Worm (Caenorhabditis elegans) whole organism, late embryonic: ENCODE measurements around the gene mcm-7.

Source experiments
- C38D4.7 ChIP-seq: fragments of 200-800 bp; sonication (Bioruptor generic); optimal IDR thresholded peaks from 2 replicates; lab custom pipeline; 2018; ENCODE audit warnings: mild to moderate bottlenecking, missing genetic modification characterization, moderate library complexity, missing compliant biosample characterization
- F13H6.1 ChIP-seq: sonication (generic microtip); optimal IDR thresholded peaks from 2 replicates; lab custom pipeline; 2016; ENCODE audit warnings: missing genetic modification characterization, missing compliant biosample characterization
- K09A11.1 ChIP-seq: sonication (generic microtip); optimal IDR thresholded peaks from 2 replicates; lab custom pipeline; 2017; ENCODE audit warnings: antibody characterized with exemption, mild to moderate bottlenecking, missing genetic modification characterization, missing compliant biosample characterization; ENCODE audit not compliant: insufficient read depth
- Y22D7AL.16 ChIP-seq: sonication (generic microtip); optimal IDR thresholded peaks from 2 replicates; lab custom pipeline; 2016; ENCODE audit warnings: missing genetic modification characterization, missing compliant biosample characterization
- ama-1 ChIP-seq: fragments of 150-350 bp; optimal IDR thresholded peaks from 2 replicates; lab custom pipeline; 2014
- ceh-18 ChIP-seq: sonication (generic microtip); optimal IDR thresholded peaks from 2 replicates; lab custom pipeline; 2016; ENCODE audit warnings: missing genetic modification characterization, missing compliant biosample characterization
- ceh-19 ChIP-seq: fragments of 200-800 bp; sonication (Bioruptor generic); optimal IDR thresholded peaks from 2 replicates; lab custom pipeline; 2018; ENCODE audit warnings: mild to moderate bottlenecking, missing genetic modification characterization, missing compliant biosample characterization
- ceh-24 ChIP-seq: sonication (generic microtip); optimal IDR thresholded peaks from 2 replicates; lab custom pipeline; 2016; ENCODE audit warnings: mild to moderate bottlenecking, missing genetic modification characterization, missing compliant biosample characterization
- ceh-45 ChIP-seq: fragments of 200-800 bp; sonication (Bioruptor generic); IDR thresholded peaks from 2 replicates; pipeline ENCODE4 v1.3.6; 2022; ENCODE audit warnings: missing genetic modification reagents, missing genetic modification characterization, missing compliant biosample characterization
- ceh-48 ChIP-seq: sonication (generic microtip); optimal IDR thresholded peaks from 2 replicates; lab custom pipeline; 2016; ENCODE audit warnings: missing genetic modification characterization, inconsistent platforms, missing compliant biosample characterization
- ceh-6 ChIP-seq: fragments of 200-800 bp; sonication (Bioruptor generic); optimal IDR thresholded peaks from 2 replicates; lab custom pipeline; 2018; ENCODE audit warnings: mild to moderate bottlenecking, missing genetic modification characterization, missing compliant biosample characterization
- elt-2 ChIP-seq: sonication (generic microtip); optimal IDR thresholded peaks from 2 replicates; lab custom pipeline; 2016; ENCODE audit warnings: missing genetic modification reagents, missing genetic modification characterization, missing compliant biosample characterization
- elt-4 ChIP-seq: sonication (generic microtip); optimal IDR thresholded peaks from 2 replicates; lab custom pipeline; 2016; ENCODE audit warnings: missing genetic modification characterization, missing compliant biosample characterization
- ets-4 ChIP-seq: sonication (generic microtip); optimal IDR thresholded peaks from 2 replicates; lab custom pipeline; 2016; ENCODE audit warnings: missing genetic modification characterization, missing compliant biosample characterization
- eyg-1 ChIP-seq: sonication (generic microtip); optimal IDR thresholded peaks from 2 replicates; lab custom pipeline; 2016; ENCODE audit warnings: missing genotype, missing genetic modification characterization, missing compliant biosample characterization
- fax-1 ChIP-seq: sonication (generic microtip); optimal IDR thresholded peaks from 2 replicates; lab custom pipeline; 2016; ENCODE audit warnings: missing genotype, missing genetic modification characterization, missing compliant biosample characterization
- fkh-6 ChIP-seq: sonication (generic microtip); optimal IDR thresholded peaks from 2 replicates; lab custom pipeline; 2016; ENCODE audit warnings: missing genetic modification characterization, missing compliant biosample characterization
- gmeb-2 ChIP-seq: sonication (generic microtip); optimal IDR thresholded peaks from 2 replicates; lab custom pipeline; 2016; ENCODE audit warnings: missing genetic modification characterization, inconsistent platforms, missing compliant biosample characterization
- hlh-30 ChIP-seq: sonication (generic microtip); optimal IDR thresholded peaks from 2 replicates; lab custom pipeline; 2017; ENCODE audit warnings: antibody characterized with exemption, missing genetic modification characterization, missing compliant biosample characterization; ENCODE audit not compliant: insufficient read depth
- lin-11 ChIP-seq: fragments of 200-800 bp; sonication (Bioruptor generic); optimal IDR thresholded peaks from 2 replicates; lab custom pipeline; 2018; ENCODE audit warnings: mild to moderate bottlenecking, missing genetic modification characterization, missing compliant biosample characterization
- madf-2 ChIP-seq: sonication (generic microtip); optimal IDR thresholded peaks from 2 replicates; lab custom pipeline; 2017; ENCODE audit warnings: missing genetic modification characterization, missing compliant biosample characterization
- nhr-232 ChIP-seq: sonication (generic microtip); optimal IDR thresholded peaks from 2 replicates; lab custom pipeline; 2016; ENCODE audit warnings: missing genetic modification characterization, missing compliant biosample characterization
- npax-4 ChIP-seq: sonication (generic microtip); optimal IDR thresholded peaks from 2 replicates; lab custom pipeline; 2016; ENCODE audit warnings: missing genetic modification characterization, missing compliant biosample characterization
- pag-3 ChIP-seq: sonication (generic microtip); optimal IDR thresholded peaks from 2 replicates; lab custom pipeline; 2016; ENCODE audit warnings: missing compliant biosample characterization, missing genetic modification characterization, borderline replicate concordance
- pax-1 ChIP-seq: fragments of 150-350 bp; optimal IDR thresholded peaks from 2 replicates; lab custom pipeline; 2014; ENCODE audit warnings: missing biosample characterization, missing genetic modification characterization
- pha-4 ChIP-seq: fragments of 150-350 bp; optimal IDR thresholded peaks from 2 replicates; lab custom pipeline; 2018; ENCODE audit warnings: missing biosample characterization, missing genetic modification reagents, missing genetic modification characterization
- pros-1 ChIP-seq: fragments of 150-350 bp; optimal IDR thresholded peaks from 2 replicates; lab custom pipeline; 2014; ENCODE audit warnings: missing biosample characterization, missing genetic modification reagents, missing genetic modification characterization
- ref-2 ChIP-seq: sonication (generic microtip); optimal IDR thresholded peaks from 2 replicates; lab custom pipeline; 2016; ENCODE audit warnings: missing genetic modification characterization, missing compliant biosample characterization
- sdc-2 ChIP-seq: sonication (generic microtip); optimal IDR thresholded peaks from 2 replicates; lab custom pipeline; 2016; ENCODE audit warnings: missing genotype, missing genetic modification characterization, missing compliant biosample characterization
- sox-4 ChIP-seq: sonication (generic microtip); optimal IDR thresholded peaks from 2 replicates; lab custom pipeline; 2017; ENCODE audit warnings: mild to moderate bottlenecking, missing genetic modification characterization, inconsistent platforms, missing compliant biosample characterization
- syd-9 ChIP-seq: sonication (generic microtip); optimal IDR thresholded peaks from 2 replicates; lab custom pipeline; 2016; ENCODE audit warnings: mild to moderate bottlenecking, missing genetic modification characterization, moderate library complexity, missing compliant biosample characterization
- tbx-2 ChIP-seq: sonication (generic microtip); optimal IDR thresholded peaks from 2 replicates; lab custom pipeline; 2016; ENCODE audit warnings: missing genetic modification characterization, missing compliant biosample characterization
- tbx-7 ChIP-seq: sonication (generic microtip); optimal IDR thresholded peaks from 2 replicates; lab custom pipeline; 2016; ENCODE audit warnings: missing genotype, missing genetic modification characterization, missing compliant biosample characterization
- ttx-3 ChIP-seq: sonication (generic microtip); optimal IDR thresholded peaks from 2 replicates; lab custom pipeline; 2016; ENCODE audit warnings: missing genetic modification reagents, missing genetic modification characterization, missing compliant biosample characterization
- unc-42 ChIP-seq: sonication (generic microtip); optimal IDR thresholded peaks from 2 replicates; lab custom pipeline; 2016; ENCODE audit warnings: missing genotype, missing genetic modification characterization, missing compliant biosample characterization
- unc-55 ChIP-seq: sonication (generic microtip); optimal IDR thresholded peaks from 2 replicates; lab custom pipeline; 2017; ENCODE audit warnings: missing biosample characterization, missing genetic modification reagents, missing genetic modification characterization
- zip-5 ChIP-seq: sonication (generic microtip); optimal IDR thresholded peaks from 2 replicates; lab custom pipeline; 2016; ENCODE audit warnings: missing genetic modification characterization, missing compliant biosample characterization
- ztf-16 ChIP-seq: sonication (generic microtip); optimal IDR thresholded peaks from 2 replicates; lab custom pipeline; 2017; ENCODE audit warnings: missing genetic modification characterization, missing compliant biosample characterization

Gene mcm-7

DNA sequence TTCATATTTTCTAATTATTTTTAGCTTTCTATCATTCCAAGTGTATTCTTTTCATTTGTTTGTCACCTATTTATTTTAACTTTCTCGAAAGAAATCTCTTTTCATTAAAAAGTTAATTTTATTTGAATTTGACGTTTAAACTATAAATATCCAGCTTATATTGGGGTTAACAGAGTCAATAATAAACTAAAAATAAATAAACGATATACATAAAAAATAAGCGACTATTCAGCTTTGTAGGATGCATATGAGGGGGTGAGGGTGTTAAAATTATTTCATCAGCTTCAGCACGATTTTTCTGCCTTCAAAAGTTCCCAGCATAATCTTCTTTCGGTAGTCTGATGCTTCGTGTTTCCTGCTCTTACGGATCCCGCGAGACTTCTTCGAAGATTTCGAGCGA, 26.7 kb downstream of the mcm-7 start:
- no peak for TF ChIP-seq pax-1 (tag; lab: Kevin White, UChicago)
- no peak for TF ChIP-seq ttx-3
- no peak for TF ChIP-seq sdc-2 (tag; lab: Kevin White, UChicago)
- no peak for TF ChIP-seq elt-4 (tag; lab: Kevin White, UChicago)
- TF ChIP-seq ceh-18 (tag; lab: Kevin White, UChicago) = no peak
- no peak for TF ChIP-seq gmeb-2 (tag; lab: Kevin White, UChicago)
- TF ChIP-seq ztf-16 = no peak
- no peak for TF ChIP-seq unc-55 (GFP tag; lab: Kevin White, UChicago)
- TF ChIP-seq C38D4.7 (GFP tag; lab: Kevin White, UChicago) = no peak
- TF ChIP-seq lin-11 (tag; lab: Kevin White, UChicago) = no peak
- no peak for TF ChIP-seq ets-4 (tag; lab: Kevin White, UChicago)
- no peak for TF ChIP-seq hlh-30 (tag; lab: Kevin White, UChicago)
- TF ChIP-seq ceh-45 (GFP tag; lab: Robert Waterston, UW) = no peak
- no peak for TF ChIP-seq ceh-24 (tag; lab: Kevin White, UChicago)
- no peak for TF ChIP-seq madf-2 (tag; lab: Kevin White, UChicago)
- no peak for TF ChIP-seq npax-4

DNA sequence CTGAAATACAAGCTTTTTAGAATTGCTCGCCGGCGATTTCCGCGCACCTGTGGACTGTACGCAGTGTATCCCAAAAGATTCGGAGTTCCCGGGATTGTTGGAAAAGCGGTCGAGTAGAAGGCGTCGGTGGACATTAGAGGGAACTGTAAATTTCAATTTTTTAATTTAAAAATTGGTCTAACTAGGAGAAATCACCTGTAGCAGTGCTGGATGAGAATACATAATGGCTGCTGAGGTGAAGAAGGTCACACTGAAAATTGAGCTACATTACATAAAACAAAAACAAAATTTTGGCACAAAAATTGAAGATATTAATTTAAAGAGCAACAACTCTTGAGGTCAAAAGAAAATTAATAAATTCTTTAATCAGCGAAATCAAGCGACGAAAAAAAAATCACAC, 27.7 kb downstream of the mcm-7 start, which contains the start of gene neg-1:
Gene neg-1 (minus strand): TSS at position 250 of the 400 bp plus-strand sequence.
- TF ChIP-seq ceh-19 (GFP tag; lab: Kevin White, UChicago) (no peak), Y22D7AL.16 (tag; lab: Kevin White, UChicago) (no peak), ceh-48 (tag; lab: Kevin White, UChicago) (no peak), pros-1 (tag; lab: Kevin White, UChicago) (no peak), fkh-6 (no peak), ceh-6 (GFP tag; lab: Kevin White, UChicago) (no peak), hlh-30 (tag; lab: Kevin White, UChicago) (no peak), nhr-232 (tag; lab: Kevin White, UChicago) (no peak), tbx-2 (tag; lab: Kevin White, UChicago) (no peak), ama-1 (lab: Kevin White, UChicago) (no peak), ttx-3 (no peak), madf-2 (tag; lab: Kevin White, UChicago) (no peak)
- TF ChIP-seq, all 69 proteins: peak for 0

DNA sequence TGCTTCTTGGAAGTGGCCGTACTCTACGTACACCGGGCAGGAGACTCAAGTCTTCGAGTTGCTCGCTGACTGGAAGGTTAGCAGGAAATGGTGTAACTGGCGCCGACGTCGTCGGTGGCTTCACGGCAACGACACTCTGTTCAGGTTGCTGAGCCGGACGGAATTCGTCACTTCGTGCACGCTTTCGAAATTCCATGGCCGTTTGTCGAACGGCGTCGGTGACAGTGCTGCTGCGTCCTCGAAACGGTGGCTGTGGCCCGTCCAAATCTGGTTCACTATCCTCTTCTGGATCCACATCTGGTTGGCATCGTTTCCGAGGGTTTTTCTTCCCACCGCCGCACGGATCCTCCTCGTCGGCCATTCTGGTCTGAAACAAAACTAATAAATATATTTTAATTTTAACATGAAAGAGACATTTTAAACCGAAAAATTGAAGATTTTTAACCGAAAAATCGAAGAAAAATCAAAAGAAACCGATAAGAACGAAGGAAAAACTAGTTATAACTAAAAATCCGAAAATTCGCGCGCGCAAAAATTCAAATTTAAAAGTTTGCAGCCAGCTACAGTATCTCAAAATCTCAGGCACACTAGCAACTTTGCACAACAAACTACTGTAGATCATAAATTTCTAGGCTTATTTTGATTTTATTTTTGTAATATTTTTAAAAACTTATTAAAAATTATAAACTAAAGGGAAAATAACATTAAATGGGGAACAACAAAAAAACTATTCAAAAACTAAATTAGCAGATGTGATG, 29.0 kb downstream of the mcm-7 start, which contains the start of gene F32D1.7:
Gene F32D1.7 (minus strand): TSS at position 367 of the 758 bp plus-strand sequence.
- TF ChIP-seq ceh-18 (tag; lab: Kevin White, UChicago) (no peak), ceh-6 (GFP tag; lab: Kevin White, UChicago) (no peak), K09A11.1 (no peak), pag-3 (no peak), syd-9 (tag; lab: Kevin White, UChicago) (no peak), ceh-48 (tag; lab: Kevin White, UChicago) (no peak), C38D4.7 (GFP tag; lab: Kevin White, UChicago) (no peak), zip-5 (tag; lab: Kevin White, UChicago) (no peak), F13H6.1 (tag; lab: Kevin White, UChicago) (no peak), pha-4 (no peak), ref-2 (tag; lab: Kevin White, UChicago) (no peak), sdc-2 (tag; lab: Kevin White, UChicago) (no peak), elt-2 (tag; lab: Kevin White, UChicago) (no peak), sox-4 (tag; lab: Kevin White, UChicago) (no peak), ama-1 (lab: Kevin White, UChicago) (no peak)

DNA sequence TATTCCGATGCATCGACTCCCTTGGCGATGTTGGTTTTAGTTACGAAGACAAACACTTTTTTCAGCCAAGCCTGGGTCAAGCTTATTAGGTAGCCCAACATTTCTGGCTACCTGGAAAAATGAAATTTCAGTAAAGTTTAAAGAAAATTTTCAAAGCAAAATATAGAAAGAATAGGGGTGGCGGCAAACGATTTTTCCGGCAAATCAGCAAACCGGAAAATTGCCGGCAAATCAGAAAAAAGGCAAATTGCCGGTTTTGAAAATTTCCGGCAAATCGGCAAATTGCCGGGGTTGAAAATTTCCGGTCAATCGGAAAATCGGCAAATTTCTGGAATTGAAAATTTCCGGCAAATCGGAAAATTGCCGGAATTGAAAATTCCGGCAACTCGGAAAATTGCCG, 30.7 kb downstream of the mcm-7 start, which contains the start of gene F32D1.8:
Gene F32D1.8 (minus strand): TSS at position 101 of the 400 bp plus-strand sequence.
- TF ChIP-seq pag-3 (no peak), C38D4.7 (GFP tag; lab: Kevin White, UChicago) (no peak), syd-9 (tag; lab: Kevin White, UChicago) (no peak), nhr-232 (tag; lab: Kevin White, UChicago) (no peak), ref-2 (tag; lab: Kevin White, UChicago) (no peak), F13H6.1 (tag; lab: Kevin White, UChicago) (no peak), tbx-7 (tag; lab: Kevin White, UChicago) (no peak), fax-1 (tag; lab: Kevin White, UChicago) (no peak), sox-4 (tag; lab: Kevin White, UChicago) (no peak), unc-42 (tag; lab: Kevin White, UChicago) (no peak), sdc-2 (tag; lab: Kevin White, UChicago) (no peak), ets-4 (tag; lab: Kevin White, UChicago) (no peak), eyg-1 (no peak)
